Worm (Caenorhabditis elegans): Measurements from ENCODE around the gene K02D10.3.

The K02D10.3 gene

DNA sequence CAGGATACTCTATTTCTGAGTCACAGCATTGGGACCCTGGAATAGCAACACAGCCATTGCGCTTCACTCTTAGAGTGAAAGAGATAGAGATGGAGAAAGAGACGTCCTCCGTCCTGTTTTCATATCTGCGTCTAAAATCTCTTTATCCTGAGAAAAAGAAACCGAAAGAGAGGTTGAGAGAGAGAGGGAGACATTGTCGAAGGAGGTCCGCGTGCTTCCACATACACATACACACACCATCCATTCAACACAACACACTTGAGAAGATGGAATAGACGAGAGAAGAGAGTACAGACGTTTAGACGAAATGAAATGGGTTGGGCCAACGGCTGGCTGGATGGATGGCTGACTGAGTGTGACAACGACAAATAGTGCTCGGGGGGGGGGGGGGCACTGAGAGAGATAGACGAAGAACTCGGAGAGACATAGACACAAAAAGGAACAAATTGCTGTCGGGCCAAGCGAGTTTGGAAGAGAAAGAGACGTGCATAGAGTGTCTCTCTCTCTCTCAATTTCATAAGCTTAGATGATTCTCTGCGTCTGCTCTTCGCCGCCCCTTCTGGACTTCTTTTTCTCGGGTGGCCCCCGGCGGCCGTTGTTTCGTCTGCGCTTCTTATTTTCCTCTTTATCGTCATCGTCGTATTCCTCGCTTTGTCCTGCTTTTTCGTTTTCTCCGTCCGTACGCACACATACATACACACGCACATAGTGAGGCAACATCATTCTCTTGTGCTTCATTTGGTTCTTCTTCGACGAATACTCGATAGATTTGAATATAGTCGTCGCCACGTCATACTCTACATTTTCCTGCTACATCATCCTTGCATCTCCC lies 28.4 kb upstream of the K02D10.3 start, which contains the start of gene F54F2.6 (continued):
- TF ChIP-seq unc-62 (GFP tag; optimal IDR thresholded peaks at IDR 0.05 in 1 of 2) (peak in 1 of 2 experiments; percentile 100), unc-62 (tag; optimal IDR thresholded peaks at IDR 0.05) (peak; percentile 89), F37D6.2 (tag; optimal IDR thresholded peaks at IDR 0.05) (peak; percentile 90), pqm-1 (tag; optimal IDR thresholded peaks at IDR 0.05) (peak; percentile 35), attf-4 (tag; optimal IDR thresholded peaks at IDR 0.05) (no peak), egl-43 (GFP tag; IDR thresholded peaks at IDR 0.05) (peak; percentile 79), nhr-25 (tag; optimal IDR thresholded peaks at IDR 0.05; ENCODE audit: borderline replicate concordance, insufficient read depth) (peak; percentile 10), dmd-9 (GFP tag; IDR thresholded peaks at IDR 0.05) (no peak)

DNA sequence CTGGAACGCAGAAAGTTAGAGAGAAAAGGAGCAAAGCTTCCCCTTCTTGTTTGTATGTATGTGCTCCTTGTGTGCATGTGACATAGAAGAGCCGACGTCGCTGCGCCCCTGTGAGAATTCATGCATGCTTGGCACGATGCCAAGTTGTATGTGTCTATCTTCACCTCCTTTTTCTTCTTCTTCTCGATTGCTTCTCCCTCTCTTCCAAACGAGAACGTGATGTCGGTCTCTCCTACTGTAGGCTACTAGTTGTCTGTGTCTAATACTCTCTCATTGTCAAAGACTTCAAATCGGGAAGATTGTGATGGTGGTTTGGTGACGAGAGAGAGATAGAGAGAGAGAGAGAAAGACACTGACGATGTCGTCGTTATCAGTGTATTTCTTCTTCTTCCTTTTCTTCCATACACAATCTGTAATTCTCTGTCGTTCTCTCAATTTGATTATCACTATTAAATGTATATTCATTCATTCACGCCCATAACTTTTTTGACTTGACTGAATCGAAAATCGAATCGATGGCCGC lies 25.5 kb upstream of the K02D10.3 start:
- TF ChIP-seq lin-1 (GFP tag; IDR thresholded peaks at IDR 0.05) (peak; percentile 70), aly-2 (tag; optimal IDR thresholded peaks at IDR 0.05) (no peak), zfp-2 (tag; optimal IDR thresholded peaks at IDR 0.05) (peak; percentile 57), nhr-6 (tag; optimal IDR thresholded peaks at IDR 0.05) (peak; percentile 40), mep-1 (tag; optimal IDR thresholded peaks at IDR 0.05) (peak; percentile 92), zfp-3 (GFP tag; conservative IDR thresholded peaks at IDR 0.05) (0 out of 2 replicates have a peak, but pooled peaks have one; percentile 21), set-16 (GFP tag; IDR thresholded peaks at IDR 0.05) (peak; percentile 58), F10B5.3 (tag; optimal IDR thresholded peaks at IDR 0.05) (peak; percentile 23), Y48G9A.11 (GFP tag; IDR thresholded peaks at IDR 0.05) (no peak), egl-43 (GFP tag; IDR thresholded peaks at IDR 0.05) (0 out of 2 replicates have a peak, but pooled peaks have one; percentile 66), unc-39 (tag; optimal IDR thresholded peaks at IDR 0.05) (no peak), mdt-29 (GFP tag; IDR thresholded peaks at IDR 0.05) (no peak), lin-39 (tag; optimal IDR thresholded peaks at IDR 0.05) (no peak), zip-2 (tag; optimal IDR thresholded peaks at IDR 0.05) (no peak), Y5F2A.4 (GFP tag; optimal IDR thresholded peaks at IDR 0.05) (no peak), pqm-1 (tag; optimal IDR thresholded peaks at IDR 0.05) (peak; percentile 94), nhr-237 (tag; optimal IDR thresholded peaks at IDR 0.05) (no peak), arid-1 (GFP tag; conservative IDR thresholded peaks at IDR 0.05) (0 out of 2 replicates have a peak, but pooled peaks have one; percentile 24), duxl-1 (tag; optimal IDR thresholded peaks at IDR 0.05; ENCODE audit: poor library complexity) (no peak), sdz-12 (GFP tag; optimal IDR thresholded peaks at IDR 0.05) (no peak), php-3 (GFP tag; IDR thresholded peaks at IDR 0.05) (peak; percentile 73), T20F7.1 (GFP tag; optimal IDR thresholded peaks at IDR 0.05) (peak; percentile 72), lin-15B (tag; optimal IDR thresholded peaks at IDR 0.05) (no peak), madf-5 (GFP tag; IDR thresholded peaks at IDR 0.05) (0 out of 4 replicates have a peak, but pooled peaks have one; percentile 50), nhr-48 (tag; optimal IDR thresholded peaks at IDR 0.05) (peak; percentile 93), mes-2 (tag; optimal IDR thresholded peaks at IDR 0.05; ENCODE audit: poor library complexity, severe bottlenecking) (peak; percentile 56), nhr-77 (tag; optimal IDR thresholded peaks at IDR 0.05) (peak; percentile 93), dve-1 (tag; optimal IDR thresholded peaks at IDR 0.05; ENCODE audit: insufficient read depth) (peak; percentile 97), tra-1 (GFP tag; IDR thresholded peaks at IDR 0.05) (peak; percentile 68), rbr-2 (tag; optimal IDR thresholded peaks at IDR 0.05) (peak; percentile 92), fkh-10 (GFP tag; optimal IDR thresholded peaks at IDR 0.05) (peak; percentile 86), unc-130 (GFP tag; optimal IDR thresholded peaks at IDR 0.05) (no peak), nhr-42 (GFP tag; IDR thresholded peaks at IDR 0.05) (no peak), mxl-3 (GFP tag; optimal IDR thresholded peaks at IDR 0.05) (peak; percentile 93), lin-38 (GFP tag; IDR thresholded peaks at IDR 0.05) (peak; percentile 42), mxl-2 (GFP tag; conservative IDR thresholded peaks at IDR 0.05) (no peak), D1046.2 (GFP tag; IDR thresholded peaks at IDR 0.05) (no peak), pha-4 (GFP tag; IDR thresholded peaks at IDR 0.05) (peak; percentile 17; the same call in 1 of the 2 replicates), pha-4 (tag; optimal IDR thresholded peaks at IDR 0.05) (no peak), daf-19 (GFP tag; conservative IDR thresholded peaks at IDR 0.05) (peak; percentile 62; the same call in 1 of the 2 replicates), F44E2.7 (GFP tag; IDR thresholded peaks at IDR 0.05) (no peak)

All from whole organism, L4 larva.